Worm (Caenorhabditis elegans) whole organism, L4 larva: ENCODE results near the gene cyp-32A1.

Experiments
- T26A8.4 ChIP-seq: fragments of 200-800 bp; sonication (Bioruptor generic); IDR thresholded peaks from 2 replicates; pipeline ENCODE4 v1.3.6; 2022; ENCODE audit warnings: missing genetic modification characterization, missing compliant biosample characterization
- Y105C5A.15 ChIP-seq: fragments of 200-800 bp; sonication (Bioruptor generic); IDR thresholded peaks from 2 replicates; pipeline ENCODE4 v1.3.6; 2022; ENCODE audit warnings: missing genetic modification characterization, missing compliant biosample characterization
- aha-1 ChIP-seq: fragments of 150-350 bp; peaks from one replicate; lab custom pipeline; 2014; ENCODE audit warnings: missing biosample characterization, missing genetic modification characterization
- ama-1 ChIP-seq: fragments of 150-350 bp; optimal IDR thresholded peaks from 2 replicates; lab custom pipeline; 2014; ENCODE audit warnings: inconsistent platforms, mixed read lengths
- arid-1 ChIP-seq: fragments of 200-800 bp; sonication (Bioruptor generic); conservative IDR thresholded peaks from 2 replicates; pipeline ENCODE4 v1.3.6; 2022; ENCODE audit warnings: missing genetic modification reagents, missing genetic modification characterization, missing compliant biosample characterization
- ceh-62 ChIP-seq: sonication (generic microtip); optimal IDR thresholded peaks from 2 replicates; lab custom pipeline; 2017; ENCODE audit warnings: missing biosample characterization, missing genetic modification characterization
- ceh-82 ChIP-seq: sonication (generic microtip); optimal IDR thresholded peaks from 2 replicates; lab custom pipeline; 2017; ENCODE audit warnings: missing biosample characterization, missing genetic modification characterization
- daf-12 ChIP-seq: fragments of 150-350 bp; optimal IDR thresholded peaks from 2 replicates; lab custom pipeline; 2014; ENCODE audit warnings: missing biosample characterization, missing genetic modification reagents, missing genetic modification characterization
- daf-16 ChIP-seq, 3 experiments: sonication (generic microtip); optimal IDR thresholded peaks; 2 replicates each; lab custom pipeline; 2016 to 2017; ENCODE audit warnings: missing genetic modification characterization in 3 of 3, missing genetic modification reagents in 3 of 3, mild to moderate bottlenecking in 2 of 3, missing compliant biosample characterization in 2 of 3, missing biosample characterization in 1 of 3, moderate library complexity in 1 of 3
- daf-19 ChIP-seq: fragments of 200-800 bp; sonication (Bioruptor generic); conservative IDR thresholded peaks from 2 replicates; pipeline ENCODE4 v1.3.6; 2022; ENCODE audit warnings: missing genetic modification characterization, missing compliant biosample characterization
- dmd-6 ChIP-seq: fragments of 200-800 bp; sonication (Bioruptor generic); IDR thresholded peaks from 2 replicates; pipeline ENCODE4 v1.3.6; 2022; ENCODE audit warnings: missing genetic modification reagents, missing genetic modification characterization, missing compliant biosample characterization
- dmd-8 ChIP-seq: fragments of 200-800 bp; sonication (Bioruptor generic); IDR thresholded peaks from 2 replicates; pipeline ENCODE4 v1.3.6; 2022; ENCODE audit warnings: missing genetic modification characterization, missing compliant biosample characterization
- duxl-1 ChIP-seq: sonication (generic microtip); optimal IDR thresholded peaks from 2 replicates; lab custom pipeline; 2016; ENCODE audit warnings: mild to moderate bottlenecking, missing genetic modification characterization, moderate library complexity, missing compliant biosample characterization; ENCODE audit not compliant: poor library complexity
- dve-1 ChIP-seq: sonication (generic microtip); optimal IDR thresholded peaks from 2 replicates; lab custom pipeline; 2017; ENCODE audit warnings: antibody characterized with exemption, mild to moderate bottlenecking, missing genetic modification characterization, missing compliant biosample characterization; ENCODE audit not compliant: insufficient read depth
- fkh-10 ChIP-seq: fragments of 150-350 bp; optimal IDR thresholded peaks from 2 replicates; lab custom pipeline; 2014; ENCODE audit warnings: missing biosample characterization, missing genetic modification reagents, missing genetic modification characterization
- hlh-11 ChIP-seq: fragments of 200-800 bp; sonication (Bioruptor generic); optimal IDR thresholded peaks from 2 replicates; lab custom pipeline; 2018; ENCODE audit warnings: mild to moderate bottlenecking, missing genetic modification characterization, missing compliant biosample characterization
- hlh-30 ChIP-seq: sonication (generic microtip); optimal IDR thresholded peaks from 2 replicates; lab custom pipeline; 2017; ENCODE audit warnings: antibody characterized with exemption, mild to moderate bottlenecking, missing genetic modification characterization, missing compliant biosample characterization; ENCODE audit not compliant: insufficient read depth
- lim-7 ChIP-seq: fragments of 200-800 bp; sonication (Bioruptor generic); IDR thresholded peaks from 2 replicates; pipeline ENCODE4 v1.3.6; 2022; ENCODE audit warnings: missing genetic modification characterization, missing compliant biosample characterization
- lin-15B ChIP-seq: fragments of 150-350 bp; sonication (generic microtip); optimal IDR thresholded peaks from 3 replicates; lab custom pipeline; 2014; ENCODE audit warnings: missing biosample characterization, missing genetic modification characterization
- lin-38 ChIP-seq: fragments of 200-800 bp; sonication (Bioruptor generic); IDR thresholded peaks from 2 replicates; pipeline ENCODE4 v1.3.6; 2022; ENCODE audit warnings: missing genetic modification reagents, missing genetic modification characterization, missing compliant biosample characterization
- lin-39 ChIP-seq: fragments of 150-350 bp; optimal IDR thresholded peaks from 2 replicates; lab custom pipeline; 2014; ENCODE audit warnings: missing biosample characterization, missing genetic modification reagents, missing genetic modification characterization
- mep-1 ChIP-seq: fragments of 150-350 bp; sonication (generic microtip); optimal IDR thresholded peaks from 3 replicates; lab custom pipeline; 2014; ENCODE audit warnings: missing biosample characterization, missing genetic modification characterization
- mes-2 ChIP-seq: sonication (generic microtip); optimal IDR thresholded peaks from 2 replicates; lab custom pipeline; 2016; ENCODE audit warnings: missing genotype, mild to moderate bottlenecking, missing genetic modification characterization, missing compliant biosample characterization; ENCODE audit not compliant: poor library complexity, severe bottlenecking
- mxl-2 ChIP-seq: fragments of 200-800 bp; sonication (Bioruptor generic); conservative IDR thresholded peaks from 2 replicates; pipeline ENCODE4 v1.3.6; 2022; ENCODE audit warnings: missing genetic modification reagents, missing genetic modification characterization, missing compliant biosample characterization
- nhr-111 ChIP-seq: fragments of 200-800 bp; sonication (Bioruptor generic); optimal IDR thresholded peaks from 2 replicates; lab custom pipeline; 2018; ENCODE audit warnings: mild to moderate bottlenecking, missing genetic modification characterization, missing compliant biosample characterization
- nhr-237 ChIP-seq: sonication (generic microtip); optimal IDR thresholded peaks from 2 replicates; lab custom pipeline; 2017; ENCODE audit warnings: missing biosample characterization, missing genetic modification characterization
- nhr-25 ChIP-seq: sonication (generic microtip); optimal IDR thresholded peaks from 2 replicates; lab custom pipeline; 2017; ENCODE audit warnings: missing genetic modification characterization, mild to moderate bottlenecking, missing compliant biosample characterization, antibody characterized with exemption, moderate library complexity, borderline replicate concordance; ENCODE audit not compliant: insufficient read depth
- nhr-6 ChIP-seq: fragments of 150-350 bp; optimal IDR thresholded peaks from 2 replicates; lab custom pipeline; 2014; ENCODE audit warnings: missing biosample characterization, missing genetic modification characterization
- nhr-77 ChIP-seq: fragments of 150-350 bp; optimal IDR thresholded peaks from 2 replicates; lab custom pipeline; 2014; ENCODE audit warnings: missing biosample characterization, missing genetic modification characterization
- rbr-2 ChIP-seq: sonication (generic microtip); optimal IDR thresholded peaks from 2 replicates; lab custom pipeline; 2016; ENCODE audit warnings: missing genotype, missing genetic modification characterization, missing compliant biosample characterization
- sdz-12 ChIP-seq: fragments of 200-800 bp; sonication (Bioruptor generic); optimal IDR thresholded peaks from 2 replicates; lab custom pipeline; 2018; ENCODE audit warnings: mild to moderate bottlenecking, missing genetic modification characterization, missing compliant biosample characterization
- skn-1 ChIP-seq: fragments of 150-350 bp; optimal IDR thresholded peaks from 2 replicates; lab custom pipeline; 2014; ENCODE audit warnings: missing biosample characterization, missing genetic modification characterization
- snpc-1.2 ChIP-seq: fragments of 200-800 bp; sonication (Bioruptor generic); IDR thresholded peaks from 2 replicates; pipeline ENCODE4 v1.3.6; 2022; ENCODE audit warnings: missing genetic modification reagents, missing genetic modification characterization, missing compliant biosample characterization
- spr-3 ChIP-seq: fragments of 200-800 bp; sonication (Bioruptor generic); optimal IDR thresholded peaks from 2 replicates; lab custom pipeline; 2018; ENCODE audit warnings: mild to moderate bottlenecking, missing genetic modification characterization, missing compliant biosample characterization
- tra-1 ChIP-seq: fragments of 200-800 bp; sonication (Bioruptor generic); IDR thresholded peaks from 2 replicates; pipeline ENCODE4 v1.3.6; 2022; ENCODE audit warnings: missing genetic modification reagents, missing genetic modification characterization, missing compliant biosample characterization
- unc-62 ChIP-seq, 3 experiments: fragments of 150-350 bp in 1 of 3; sonication (generic microtip); optimal IDR thresholded peaks in 2 of 3; peaks in 1 of 3; 1 replicate in 1 of 3; 2 replicates in 2 of 3; lab custom pipeline; 2014 to 2017; ENCODE audit warnings: missing biosample characterization in 3 of 3, missing genetic modification characterization in 3 of 3, missing genetic modification reagents in 3 of 3, missing genotype in 1 of 3
- zfp-2 ChIP-seq: sonication (generic microtip); optimal IDR thresholded peaks from 2 replicates; lab custom pipeline; 2016; ENCODE audit warnings: mild to moderate bottlenecking, missing genetic modification characterization, missing compliant biosample characterization
- zfp-3 ChIP-seq: fragments of 200-800 bp; sonication (Bioruptor generic); conservative IDR thresholded peaks from 2 replicates; pipeline ENCODE4 v1.3.6; 2022; ENCODE audit warnings: missing genetic modification reagents, missing genetic modification characterization, missing compliant biosample characterization
- zip-11 ChIP-seq: fragments of 200-800 bp; sonication (Bioruptor generic); IDR thresholded peaks from 2 replicates; pipeline ENCODE4 v1.3.6; 2022; ENCODE audit warnings: missing genetic modification characterization, missing compliant biosample characterization
- zip-2 ChIP-seq: fragments of 150-350 bp; optimal IDR thresholded peaks from 2 replicates; lab custom pipeline; 2014; ENCODE audit warnings: missing biosample characterization, missing genetic modification characterization
- ztf-11 ChIP-seq: fragments of 150-350 bp; optimal IDR thresholded peaks from 2 replicates; lab custom pipeline; 2014; ENCODE audit warnings: missing biosample characterization, missing genetic modification characterization

The cyp-32A1 gene

ce11 chrV:7735319-7735718 is 46.3 kb upstream of the cyp-32A1 start, which contains the start of gene srr-10:
Gene srr-10, plus strand, starts transcription at chrV:7735619.
- TF ChIP-seq arid-1 (no peak), dmd-6 (GFP tag; lab: Robert Waterston, UW) (no peak), daf-19 (GFP tag; lab: Robert Waterston, UW) (no peak), sdz-12 (GFP tag; lab: Kevin White, UChicago) (no peak), zip-2 (tag; lab: Kevin White, UChicago) (no peak), mes-2 (no peak), dmd-8 (GFP tag; lab: Robert Waterston, UW) (no peak), ceh-82 (no peak), lin-15B (tag; lab: Kevin White, UChicago) (no peak), hlh-11 (no peak), zip-11 (GFP tag; lab: Robert Waterston, UW) (no peak), zfp-2 (no peak), lim-7 (no peak), snpc-1.2 (GFP tag; lab: Robert Waterston, UW) (no peak), hlh-30 (tag; lab: Kevin White, UChicago) (no peak), daf-16 (GFP tag; optimal IDR thresholded peaks at IDR 0.05; lab: Kevin White, UChicago) (no peak), daf-16 (tag; optimal IDR thresholded peaks at IDR 0.05; lab: Kevin White, UChicago) (no peak), T26A8.4 (no peak), nhr-25 (no peak)

ce11 chrV:7737710-7738109 is 43.9 kb upstream of the cyp-32A1 start, which contains the start of gene srr-9:
Gene srr-9, plus strand, starts transcription at chrV:7738010.
- TF ChIP-seq nhr-25, result no peak
- no peak for TF ChIP-seq nhr-77 (tag; lab: Kevin White, UChicago)
- TF ChIP-seq aha-1 (tag; lab: Kevin White, UChicago), result peak; percentile 80

- TF ChIP-seq nhr-6 (tag; lab: Kevin White, UChicago) (no peak), arid-1 (no peak), mep-1 (tag; lab: Kevin White, UChicago) (no peak), mxl-2 (GFP tag; lab: Robert Waterston, UW) (no peak), daf-12 (tag; lab: Kevin White, UChicago) (no peak), fkh-10 (GFP tag; lab: Kevin White, UChicago) (no peak), nhr-25 (peak; percentile 13), lin-39 (no peak), unc-62 (GFP tag; optimal IDR thresholded peaks at IDR 0.05 in 1 of 2; lab: Kevin White, UChicago) (peak in 1 of 2 experiments; percentile 91), unc-62 (tag; optimal IDR thresholded peaks at IDR 0.05; lab: Kevin White, UChicago) (no peak), spr-3 (GFP tag; lab: Kevin White, UChicago) (no peak), ztf-11 (tag; lab: Kevin White, UChicago) (no peak)
These were observed 41.7 kb upstream of the cyp-32A1 start for ce11 chrV:7739949-7740348.

ce11 chrV:7741918-7742317 is 39.7 kb upstream of the cyp-32A1 start:
- TF ChIP-seq ceh-62 (tag; lab: Kevin White, UChicago) (no peak), nhr-237 (no peak), snpc-1.2 (GFP tag; lab: Robert Waterston, UW) (no peak), zfp-3 (GFP tag; lab: Robert Waterston, UW) (no peak), lin-38 (no peak)

- TF ChIP-seq ama-1 (lab: Kevin White, UChicago) (no peak), ztf-11 (tag; lab: Kevin White, UChicago) (no peak), dve-1 (tag; lab: Kevin White, UChicago) (peak; percentile 30), duxl-1 (tag; lab: Kevin White, UChicago) (no peak), daf-12 (tag; lab: Kevin White, UChicago) (no peak), rbr-2 (no peak), skn-1 (tag; lab: Kevin White, UChicago) (no peak), tra-1 (peak; percentile 85), Y105C5A.15 (GFP tag; lab: Robert Waterston, UW) (no peak), hlh-11 (peak; percentile 13), lin-39 (no peak), nhr-111 (no peak), dmd-6 (GFP tag; lab: Robert Waterston, UW) (peak; percentile 83), sdz-12 (GFP tag; lab: Kevin White, UChicago) (no peak)
These were observed 39.1 kb upstream of the cyp-32A1 start, which contains the start of gene fbxl-5 for ce11 chrV:7742485-7742959. Gene fbxl-5, plus strand, starts transcription at chrV:7742909.
